Fruit fly (Drosophila melanogaster): ENCODE results near the gene CG9222.

dm6 chr2L:6118212-6118611 is 12.6 kb upstream of the CG9222 start, which contains the start of gene CG31642:
- TF ChIP-seq Abd-B (GFP tag; optimal IDR thresholded peaks at IDR 0.05) (no peak), brk (GFP tag; optimal IDR thresholded peaks at IDR 0.05) (no peak), h (GFP tag; optimal IDR thresholded peaks at IDR 0.05) (no peak), Hr78 (GFP tag; optimal IDR thresholded peaks at IDR 0.05) (no peak), CrebA (GFP tag; optimal IDR thresholded peaks at IDR 0.05; ENCODE audit: borderline replicate concordance) (no peak), dsf (GFP tag; optimal IDR thresholded peaks at IDR 0.05; ENCODE audit: borderline replicate concordance) (no peak), Vsx2 (GFP tag; optimal IDR thresholded peaks at IDR 0.05; ENCODE audit: partially characterized antibody) (no peak)
